Worm (Caenorhabditis elegans): ENCODE results near the gene nstp-7.

ce11 chrV:581616-582015 lies at the start of gene nstp-7:
- TF ChIP-seq elt-3 (tag; optimal IDR thresholded peaks at IDR 0.05) = no peak
- no peak for TF ChIP-seq elt-2 (tag; optimal IDR thresholded peaks at IDR 0.05)
- no peak for TF ChIP-seq ztf-4 (tag; optimal IDR thresholded peaks at IDR 0.05)
